Fruit fly (Drosophila melanogaster) whole organism, adult: ENCODE measurements around the gene LManI.

Experiments
- CG12768 ChIP-seq: fragments of 200-800 bp; sonication (Bioruptor generic); optimal IDR thresholded peaks from 2 replicates; lab custom pipeline; 2017; ENCODE audit warnings: missing biosample characterization, missing genetic modification characterization, mild to moderate bottlenecking, moderate library complexity, missing genetic modification reagents
- CG1620 ChIP-seq: fragments of 200-800 bp; sonication (Bioruptor generic); optimal IDR thresholded peaks from 2 replicates; lab custom pipeline; 2016; ENCODE audit warnings: missing biosample characterization, missing genetic modification characterization
- CG5204 ChIP-seq: fragments of 200-800 bp; sonication (Bioruptor generic); optimal IDR thresholded peaks from 2 replicates; lab custom pipeline; 2016; ENCODE audit warnings: missing biosample characterization, missing genetic modification characterization
- CG7045 ChIP-seq: fragments of 200-800 bp; sonication (Bioruptor generic); optimal IDR thresholded peaks from 2 replicates; lab custom pipeline; 2017; ENCODE audit warnings: missing biosample characterization, mild to moderate bottlenecking, missing genetic modification characterization
- Clk ChIP-seq: fragments of 200-800 bp; sonication (Bioruptor generic); optimal IDR thresholded peaks from 2 replicates; lab custom pipeline; 2017; ENCODE audit warnings: missing biosample characterization, missing genetic modification characterization
- Crg-1 ChIP-seq: fragments of 200-800 bp; sonication (Bioruptor generic); optimal IDR thresholded peaks from 2 replicates; lab custom pipeline; 2016; ENCODE audit warnings: missing biosample characterization, missing genetic modification characterization
- Mnt ChIP-seq: fragments of 200-800 bp; sonication (Bioruptor generic); optimal IDR thresholded peaks from 2 replicates; lab custom pipeline; 2016; ENCODE audit warnings: missing biosample characterization, mild to moderate bottlenecking, missing genetic modification characterization
- bab1 ChIP-seq: fragments of 200-800 bp; sonication (Bioruptor generic); optimal IDR thresholded peaks from 3 replicates; lab custom pipeline; 2019; ENCODE audit warnings: missing biosample characterization, mild to moderate bottlenecking, missing genetic modification characterization, moderate library complexity
- kay ChIP-seq: fragments of 200-800 bp; sonication (Bioruptor generic); peaks from one replicate; lab custom pipeline; 2016; ENCODE audit warnings: missing biosample characterization, missing genetic modification characterization, borderline replicate concordance
- pad ChIP-seq: fragments of 200-800 bp; sonication (Bioruptor generic); optimal IDR thresholded peaks from 3 replicates; lab custom pipeline; 2017; ENCODE audit warnings: missing biosample characterization, missing genetic modification characterization, mild to moderate bottlenecking, moderate library complexity, missing genetic modification reagents
- toe ChIP-seq: fragments of 200-800 bp; sonication (Bioruptor generic); optimal IDR thresholded peaks from 2 replicates; lab custom pipeline; 2016; ENCODE audit warnings: missing biosample characterization, missing genetic modification characterization

DNA sequence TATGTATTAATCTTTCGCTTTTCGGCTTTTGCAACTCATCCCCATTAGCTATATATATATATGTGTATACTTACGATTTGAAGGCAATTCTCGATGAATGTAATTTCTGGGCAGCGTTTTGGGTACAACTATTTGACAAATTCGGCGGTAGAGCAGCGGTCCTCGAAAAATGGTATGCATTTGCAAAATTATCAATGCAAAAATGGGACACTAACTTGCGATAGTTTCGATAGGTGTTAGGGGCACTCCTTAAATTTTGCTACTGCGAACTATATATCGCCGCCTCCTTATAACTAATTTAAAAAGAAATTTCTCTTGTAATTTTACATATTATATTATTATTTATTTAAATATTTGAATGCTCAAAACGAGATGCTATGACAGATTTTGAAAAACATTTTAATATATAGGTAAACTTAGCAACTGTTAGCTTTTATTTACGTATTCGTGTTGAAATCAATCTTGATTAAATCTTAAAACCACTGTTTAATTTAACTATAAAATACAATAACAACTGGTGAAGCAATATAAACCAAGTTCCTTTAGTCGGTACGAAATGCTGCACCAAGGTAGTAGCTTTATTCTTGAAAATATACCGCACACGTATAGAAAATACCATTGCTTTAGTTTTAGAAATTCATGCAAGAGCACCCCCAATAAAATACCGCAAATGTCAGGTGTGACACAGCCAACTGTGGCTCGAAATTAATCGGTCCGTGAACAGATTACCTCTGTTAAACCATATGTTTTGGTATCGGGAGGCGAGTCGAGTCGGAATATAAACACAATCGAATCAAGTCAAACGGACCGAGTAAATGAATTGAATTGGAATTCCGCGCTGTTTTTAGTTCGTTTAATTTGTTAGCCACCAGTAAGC is 43.6 kb downstream of the LManI start, which contains the start of the genes CG5355 and Klp31E:
- no peak for TF ChIP-seq Crg-1
- no peak for TF ChIP-seq CG5204 (GFP tag; lab: Kevin White, UChicago)
- TF ChIP-seq Mnt (GFP tag; lab: Kevin White, UChicago): peak; percentile 33
- peak; percentile 64 for TF ChIP-seq CG7045 (GFP tag; lab: Kevin White, UChicago)
- peak; percentile 52 for TF ChIP-seq pad
- peak; percentile 61 for TF ChIP-seq CG12768 (GFP tag; lab: Kevin White, UChicago)
- peak; percentile 46 for TF ChIP-seq CG1620 (GFP tag; lab: Kevin White, UChicago)
- TF ChIP-seq Clk (GFP tag; lab: Kevin White, UChicago): peak; percentile 31
- TF ChIP-seq kay (GFP tag; lab: Kevin White, UChicago): no peak
- no peak for TF ChIP-seq toe (GFP tag; lab: Kevin White, UChicago)
- no peak for TF ChIP-seq bab1
